Worm (Caenorhabditis elegans): ENCODE data around the gene wsp-1.

- TF ChIP-seq skn-1 (tag; optimal IDR thresholded peaks at IDR 0.05) = no peak
- TF ChIP-seq lin-13 (GFP tag; optimal IDR thresholded peaks at IDR 0.05) = no peak
- TF ChIP-seq ceh-82 (tag; optimal IDR thresholded peaks at IDR 0.05) = no peak
Observed at ce11 chrIV:8247341-8247740, 48.6 kb upstream of the wsp-1 start.
